Worm (Caenorhabditis elegans) whole organism, L3 larva: ENCODE measurements around the gene mob-2.

ENCODE experiments used
- ama-1 ChIP-seq: fragments of 150-350 bp; optimal IDR thresholded peaks from 2 replicates; lab custom pipeline; 2018
- elt-3 ChIP-seq, 3 experiments: fragments of 150-350 bp in 1 of 3; sonication (generic microtip) in 2 of 3; optimal IDR thresholded peaks; 2 replicates in 2 of 3; 4 replicates in 1 of 3; lab custom pipeline; 2014 to 2017; ENCODE audit warnings: missing biosample characterization in 3 of 3, missing genetic modification characterization in 3 of 3
- lin-15B ChIP-seq: fragments of 150-350 bp; optimal IDR thresholded peaks from 2 replicates; lab custom pipeline; 2014; ENCODE audit warnings: missing biosample characterization, missing genetic modification characterization
- nhr-237 ChIP-seq: fragments of 150-350 bp; optimal IDR thresholded peaks from 2 replicates; lab custom pipeline; 2014; ENCODE audit warnings: missing biosample characterization, missing genetic modification characterization
- nhr-28 ChIP-seq: fragments of 150-350 bp; optimal IDR thresholded peaks from 2 replicates; lab custom pipeline; 2014; ENCODE audit warnings: missing biosample characterization, missing genetic modification characterization
- nhr-77 ChIP-seq: fragments of 150-350 bp; optimal IDR thresholded peaks from 2 replicates; lab custom pipeline; 2014; ENCODE audit warnings: missing biosample characterization, missing genetic modification characterization
- ztf-4 ChIP-seq: fragments of 150-350 bp; optimal IDR thresholded peaks from 2 replicates; lab custom pipeline; 2014; ENCODE audit warnings: missing biosample characterization, missing genetic modification characterization

- TF ChIP-seq nhr-28 (tag; lab: Kevin White, UChicago) (no peak), nhr-77 (tag; lab: Kevin White, UChicago) (no peak), ama-1 (no peak), lin-15B (no peak), nhr-237 (no peak), ztf-4 (tag; lab: Kevin White, UChicago) (no peak), elt-3 (tag; optimal IDR thresholded peaks at IDR 0.05; lab: Kevin White, UChicago) (no peak)
Observed at ce11 chrX:13198134-13198533, 28.3 kb upstream of the mob-2 start.
